Worm (Caenorhabditis elegans): ENCODE data around the gene D1022.3.

ce11 chrII:7469318-7469717, 13.2 kb upstream of the D1022.3 start:
- TF ChIP-seq tbx-37 (GFP tag; conservative IDR thresholded peaks at IDR 0.05) = no peak
- no peak for TF ChIP-seq hmg-4 (GFP tag; optimal IDR thresholded peaks at IDR 0.05)
- no peak for TF ChIP-seq sea-1 (GFP tag; conservative IDR thresholded peaks at IDR 0.05)
- TF ChIP-seq ama-1 (optimal IDR thresholded peaks at IDR 0.05) = no peak
- no peak for TF ChIP-seq F13C5.2 (tag; optimal IDR thresholded peaks at IDR 0.05)
- no peak for TF ChIP-seq tra-4 (tag; optimal IDR thresholded peaks at IDR 0.05)
- TF ChIP-seq ets-7 (tag; optimal IDR thresholded peaks at IDR 0.05) = no peak
- TF ChIP-seq flt-1 (GFP tag; IDR thresholded peaks at IDR 0.05) = no peak
- no peak for TF ChIP-seq aly-1 (tag; optimal IDR thresholded peaks at IDR 0.05)
- no peak for TF ChIP-seq hmbx-1 (tag; optimal IDR thresholded peaks at IDR 0.05)
- TF ChIP-seq ceh-13 (GFP tag; optimal IDR thresholded peaks at IDR 0.05) = no peak
- no peak for TF ChIP-seq hnd-1 (tag; optimal IDR thresholded peaks at IDR 0.05)
